Worm (Caenorhabditis elegans) whole organism, dauer: ENCODE measurements around the gene M01B2.10.
"Not testable (repeated sequence)": the region's sequence is repeated elsewhere in the genome, so short reads cannot be mapped to it uniquely, and the experiment has no call there.

Source experiments
- unc-62 ChIP-seq: sonication (generic microtip); optimal IDR thresholded peaks from 2 replicates; lab custom pipeline; 2017; ENCODE audit warnings: missing biosample characterization, missing genetic modification reagents, missing genetic modification characterization

Gene M01B2.10

ce11 chrV:15225650-15226049, 36.6 kb downstream of the M01B2.10 start, which contains the start of gene srw-14:
TSS of gene srw-14 (plus strand) at chrV:15225950.
- TF ChIP-seq unc-62 (GFP tag; lab: Kevin White, UChicago), result no peak

ce11 chrV:15223668-15224067, 38.6 kb downstream of the M01B2.10 start, which contains the start of gene srw-24:
TSS of gene srw-24 (plus strand) at chrV:15223968.
- no peak for TF ChIP-seq unc-62 (GFP tag; lab: Kevin White, UChicago)

- TF ChIP-seq unc-62 (GFP tag; lab: Kevin White, UChicago), result no peak
Observed at ce11 chrV:15221330-15221729, 40.9 kb downstream of the M01B2.10 start, which contains the start of gene irld-25. TSS of gene irld-25 (plus strand) at chrV:15221630.

- TF ChIP-seq unc-62 (GFP tag; lab: Kevin White, UChicago), result no peak
Observed at ce11 chrV:15216705-15217104, 45.5 kb downstream of the M01B2.10 start, which contains the start of gene sri-25. TSS of gene sri-25 (plus strand) at chrV:15217005.

ce11 chrV:15215175-15215574, 47.1 kb downstream of the M01B2.10 start, which contains the start of gene sri-26:
TSS of gene sri-26 (plus strand) at chrV:15215475.
- not testable (repeated sequence) for TF ChIP-seq unc-62 (GFP tag; lab: Kevin White, UChicago)

ce11 chrV:15211869-15212268, 50.4 kb downstream of the M01B2.10 start, which contains the start of gene sri-24:
TSS of gene sri-24 (plus strand) at chrV:15212169.
- not testable (repeated sequence) for TF ChIP-seq unc-62 (GFP tag; lab: Kevin White, UChicago)
